Fruit fly (Drosophila melanogaster) whole organism, embryonic: Measurements from ENCODE around the gene Ku80.

Experiments used
- Abd-B ChIP-seq: fragments of 200-800 bp; sonication (Bioruptor generic); optimal IDR thresholded peaks from 2 replicates; lab custom pipeline; 2018; ENCODE audit warnings: missing biosample characterization, mild to moderate bottlenecking, missing genetic modification characterization, moderate library complexity
- CG18011 ChIP-seq: fragments of 200-800 bp; sonication (Bioruptor generic); optimal IDR thresholded peaks from 2 replicates; lab custom pipeline; 2017; ENCODE audit warnings: missing biosample characterization, missing genetic modification characterization, mild to moderate bottlenecking, moderate library complexity, missing genotype
- CG6683 ChIP-seq: fragments of 200-800 bp; sonication (Bioruptor generic); optimal IDR thresholded peaks from 2 replicates; lab custom pipeline; 2017; ENCODE audit warnings: missing biosample characterization, mild to moderate bottlenecking, missing genetic modification characterization, missing genetic modification reagents
- CG9727 ChIP-seq: fragments of 200-800 bp; sonication (Bioruptor generic); optimal IDR thresholded peaks from 3 replicates; lab custom pipeline; 2017; ENCODE audit warnings: missing biosample characterization, mild to moderate bottlenecking, missing genetic modification characterization
- CTCF ChIP-seq: fragments of 200-800 bp; sonication (Bioruptor generic); optimal IDR thresholded peaks from 2 replicates; lab custom pipeline; 2017; ENCODE audit warnings: missing biosample characterization, mild to moderate bottlenecking, missing genetic modification characterization, moderate library complexity
- Hmr ChIP-seq: fragments of 200-800 bp; sonication (Bioruptor generic); optimal IDR thresholded peaks from 3 replicates; lab custom pipeline; 2017; ENCODE audit warnings: mild to moderate bottlenecking, missing biosample characterization, missing genetic modification reagents, missing genetic modification characterization
- Lim3 ChIP-seq: fragments of 200-800 bp; sonication (Bioruptor generic); IDR thresholded peaks from 2 replicates; pipeline ENCODE4 v1.3.6; 2022; ENCODE audit warnings: missing biosample characterization, missing genetic modification characterization
- Nf-YA ChIP-seq: fragments of 200-800 bp; sonication (Bioruptor generic); IDR thresholded peaks from 2 replicates; pipeline ENCODE4 v1.3.6; 2022; ENCODE audit warnings: missing biosample characterization, missing genetic modification characterization
- Ravus ChIP-seq: fragments of 200-800 bp; sonication (Bioruptor generic); IDR thresholded peaks from 2 replicates; pipeline ENCODE4 v1.3.6; 2022; ENCODE audit warnings: missing biosample characterization, missing genetic modification characterization
- Spps ChIP-seq: fragments of 200-800 bp; sonication (Bioruptor generic); optimal IDR thresholded peaks from 2 replicates; lab custom pipeline; 2018; ENCODE audit warnings: missing biosample characterization, mild to moderate bottlenecking, missing genetic modification characterization
- maf-S ChIP-seq: fragments of 200-800 bp; sonication (Bioruptor generic); optimal IDR thresholded peaks from 2 replicates; lab custom pipeline; 2016; ENCODE audit warnings: missing biosample characterization, missing genetic modification characterization
- nerfin-2 ChIP-seq: fragments of 200-800 bp; sonication (Bioruptor generic); IDR thresholded peaks from 2 replicates; pipeline ENCODE4 v1.3.6; 2022; ENCODE audit warnings: missing biosample characterization, missing genetic modification characterization; ENCODE audit not compliant: partially characterized antibody
- pb ChIP-seq: fragments of 200-800 bp; sonication (Bioruptor generic); optimal IDR thresholded peaks from 3 replicates; lab custom pipeline; 2016; ENCODE audit warnings: missing biosample characterization, missing genetic modification characterization
- wek ChIP-seq: fragments of 200-800 bp; sonication (Bioruptor generic); optimal IDR thresholded peaks from 3 replicates; lab custom pipeline; 2018; ENCODE audit warnings: missing biosample characterization, mild to moderate bottlenecking, missing genetic modification characterization, moderate library complexity

dm6 chr2L:15752096-15752495, 18.9 kb downstream of the Ku80 start, which contains the start of gene Mtr4:
- TF ChIP-seq Hmr (no peak), CG9727 (no peak), Ravus (GFP tag; lab: Robert Waterston, UW) (no peak), Lim3 (GFP tag; lab: Robert Waterston, UW) (no peak), CTCF (GFP tag; lab: Kevin White, UChicago) (no peak), pb (GFP tag; lab: Kevin White, UChicago) (no peak), CG6683 (GFP tag; lab: Kevin White, UChicago) (no peak), wek (GFP tag; lab: Kevin White, UChicago) (no peak), nerfin-2 (peak; percentile 53; the same call in 1 of the 2 replicates), maf-S (GFP tag; lab: Kevin White, UChicago) (no peak), Abd-B (GFP tag; lab: Kevin White, UChicago) (no peak), CG18011 (GFP tag; lab: Kevin White, UChicago) (no peak), Nf-YA (GFP tag; lab: Robert Waterston, UW) (no peak), Spps (no peak)
